Worm (Caenorhabditis elegans) whole organism, mixed stage, embryonic: ENCODE data around the gene F26D10.13.
A peak's percentile ranks its signal among the peaks of the same experiment; 100 is the strongest.

ENCODE experiments used
- M03D4.4 ChIP-seq: sonication (generic microtip); optimal IDR thresholded peaks from 2 replicates; lab custom pipeline; 2017; ENCODE audit warnings: mild to moderate bottlenecking, missing genetic modification characterization, missing compliant biosample characterization
- blmp-1 ChIP-seq: fragments of 150-350 bp; optimal IDR thresholded peaks from 2 replicates; lab custom pipeline; 2014; ENCODE audit warnings: missing biosample characterization, missing genetic modification characterization
- ceh-43 ChIP-seq: fragments of 200-800 bp; sonication (Bioruptor generic); optimal IDR thresholded peaks from 2 replicates; lab custom pipeline; 2018; ENCODE audit warnings: mild to moderate bottlenecking, missing genetic modification characterization, moderate library complexity, missing compliant biosample characterization
- ces-1 ChIP-seq: fragments of 150-350 bp; optimal IDR thresholded peaks from 2 replicates; lab custom pipeline; 2014; ENCODE audit warnings: missing biosample characterization, missing genetic modification reagents, missing genetic modification characterization
- cnd-1 ChIP-seq: fragments of 200-800 bp; sonication (Bioruptor generic); optimal IDR thresholded peaks from 2 replicates; lab custom pipeline; 2018; ENCODE audit warnings: mild to moderate bottlenecking, missing genetic modification characterization, missing compliant biosample characterization
- drap-1 ChIP-seq: fragments of 200-800 bp; sonication (Bioruptor generic); optimal IDR thresholded peaks from 3 replicates; lab custom pipeline; 2018; ENCODE audit warnings: mild to moderate bottlenecking, missing genetic modification characterization, missing compliant biosample characterization
- elt-1 ChIP-seq: sonication (generic microtip); optimal IDR thresholded peaks from 2 replicates; lab custom pipeline; 2017; ENCODE audit warnings: missing genetic modification characterization, mild to moderate bottlenecking, missing compliant biosample characterization, antibody characterized with exemption, moderate library complexity, borderline replicate concordance; ENCODE audit not compliant: insufficient read depth
- elt-3 ChIP-seq: fragments of 150-350 bp; optimal IDR thresholded peaks from 2 replicates; lab custom pipeline; 2014; ENCODE audit warnings: missing biosample characterization, missing genetic modification characterization
- flh-1 ChIP-seq: fragments of 200-800 bp; sonication (Bioruptor generic); optimal IDR thresholded peaks from 2 replicates; lab custom pipeline; 2018; ENCODE audit warnings: mild to moderate bottlenecking, missing genetic modification characterization, moderate library complexity, missing compliant biosample characterization
- ham-2 ChIP-seq: fragments of 200-800 bp; sonication (Bioruptor generic); optimal IDR thresholded peaks from 2 replicates; lab custom pipeline; 2018; ENCODE audit warnings: mild to moderate bottlenecking, missing genetic modification characterization, missing compliant biosample characterization
- hlh-1 ChIP-seq: fragments of 150-350 bp; optimal IDR thresholded peaks from 2 replicates; lab custom pipeline; 2014; ENCODE audit warnings: missing biosample characterization, missing genetic modification reagents, missing genetic modification characterization
- lin-13 ChIP-seq: fragments of 150-350 bp; optimal IDR thresholded peaks from 2 replicates; lab custom pipeline; 2014; ENCODE audit warnings: missing biosample characterization, missing genetic modification characterization
- lsy-2 ChIP-seq: fragments of 150-350 bp; optimal IDR thresholded peaks from 2 replicates; lab custom pipeline; 2014; ENCODE audit warnings: missing biosample characterization, missing genetic modification characterization
- mab-5 ChIP-seq: fragments of 150-350 bp; optimal IDR thresholded peaks from 2 replicates; lab custom pipeline; 2014; ENCODE audit warnings: missing biosample characterization, missing genetic modification characterization
- mls-2 ChIP-seq: sonication (generic microtip); optimal IDR thresholded peaks from 2 replicates; lab custom pipeline; 2016; ENCODE audit warnings: mild to moderate bottlenecking, missing genetic modification characterization, moderate library complexity, missing compliant biosample characterization
- nhr-12 ChIP-seq: fragments of 150-350 bp; optimal IDR thresholded peaks from 2 replicates; lab custom pipeline; 2014; ENCODE audit warnings: missing biosample characterization, missing genetic modification characterization
- nhr-2 ChIP-seq: fragments of 150-350 bp; optimal IDR thresholded peaks from 2 replicates; lab custom pipeline; 2014; ENCODE audit warnings: missing biosample characterization, missing genetic modification characterization
- nhr-237 ChIP-seq: fragments of 150-350 bp; optimal IDR thresholded peaks from 2 replicates; lab custom pipeline; 2014; ENCODE audit warnings: missing biosample characterization, missing genetic modification characterization
- nhr-28 ChIP-seq: fragments of 150-350 bp; optimal IDR thresholded peaks from 2 replicates; lab custom pipeline; 2014; ENCODE audit warnings: missing biosample characterization, missing genetic modification characterization
- nhr-76 ChIP-seq: sonication (generic microtip); optimal IDR thresholded peaks from 2 replicates; lab custom pipeline; 2017; ENCODE audit warnings: missing biosample characterization, missing genetic modification characterization
- sem-2 ChIP-seq: fragments of 200-800 bp; sonication (Bioruptor generic); optimal IDR thresholded peaks from 2 replicates; lab custom pipeline; 2018; ENCODE audit warnings: mild to moderate bottlenecking, missing genetic modification characterization, missing compliant biosample characterization
- snpc-4 ChIP-seq: fragments of 150-350 bp; optimal IDR thresholded peaks from 2 replicates; lab custom pipeline; 2014; ENCODE audit warnings: missing biosample characterization, missing genetic modification characterization
- sptf-1 ChIP-seq: sonication (generic microtip); optimal IDR thresholded peaks from 2 replicates; lab custom pipeline; 2017; ENCODE audit warnings: mild to moderate bottlenecking, missing genetic modification characterization, moderate library complexity, missing compliant biosample characterization
- tbx-8 ChIP-seq: fragments of 200-800 bp; sonication (Bioruptor generic); optimal IDR thresholded peaks from 2 replicates; lab custom pipeline; 2018; ENCODE audit warnings: mild to moderate bottlenecking, missing genetic modification characterization, moderate library complexity, missing compliant biosample characterization
- unc-120 ChIP-seq: sonication (generic microtip); optimal IDR thresholded peaks from 2 replicates; lab custom pipeline; 2017; ENCODE audit warnings: missing genetic modification characterization, missing compliant biosample characterization; ENCODE audit not compliant: poor library complexity, severe bottlenecking
- unc-39 ChIP-seq: fragments of 150-350 bp; optimal IDR thresholded peaks from 2 replicates; lab custom pipeline; 2014; ENCODE audit warnings: missing biosample characterization, missing genetic modification characterization
- unc-62 ChIP-seq: fragments of 150-350 bp; optimal IDR thresholded peaks from 2 replicates; lab custom pipeline; 2014; ENCODE audit warnings: missing biosample characterization, missing genetic modification reagents, missing genetic modification characterization
- zip-8 ChIP-seq: fragments of 150-350 bp; optimal IDR thresholded peaks from 2 replicates; lab custom pipeline; 2014; ENCODE audit warnings: missing biosample characterization, missing genetic modification characterization
- ztf-11 ChIP-seq: fragments of 150-350 bp; optimal IDR thresholded peaks from 2 replicates; lab custom pipeline; 2014; ENCODE audit warnings: missing biosample characterization, missing genetic modification characterization

The F26D10.13 gene

DNA sequence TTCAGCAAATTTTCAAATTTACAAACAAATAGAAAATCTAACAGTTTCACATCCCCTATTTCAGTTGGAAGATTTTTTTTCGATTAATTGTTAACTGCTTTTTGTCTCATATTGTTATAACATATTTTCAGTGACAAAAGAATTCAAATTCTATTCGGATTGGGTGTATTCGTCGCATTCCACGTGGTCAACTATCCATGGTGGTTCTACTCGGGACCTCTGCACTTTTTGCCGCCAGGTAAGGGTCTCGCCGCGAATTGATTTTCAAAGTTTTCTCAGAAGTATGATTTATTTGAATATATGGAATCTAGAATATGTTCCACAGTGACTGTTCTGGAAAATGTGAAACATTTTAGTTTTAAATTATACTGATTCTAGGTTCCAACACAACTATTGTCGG lies 16.1 kb downstream of the F26D10.13 start:
- TF ChIP-seq nhr-28 (no peak), M03D4.4 (tag; lab: Kevin White, UChicago) (no peak), cnd-1 (tag; lab: Kevin White, UChicago) (no peak), flh-1 (GFP tag; lab: Kevin White, UChicago) (no peak), nhr-2 (no peak), tbx-8 (GFP tag; lab: Kevin White, UChicago) (no peak), sptf-1 (tag; lab: Kevin White, UChicago) (no peak), drap-1 (GFP tag; lab: Kevin White, UChicago) (no peak), zip-8 (tag; lab: Kevin White, UChicago) (no peak)

DNA sequence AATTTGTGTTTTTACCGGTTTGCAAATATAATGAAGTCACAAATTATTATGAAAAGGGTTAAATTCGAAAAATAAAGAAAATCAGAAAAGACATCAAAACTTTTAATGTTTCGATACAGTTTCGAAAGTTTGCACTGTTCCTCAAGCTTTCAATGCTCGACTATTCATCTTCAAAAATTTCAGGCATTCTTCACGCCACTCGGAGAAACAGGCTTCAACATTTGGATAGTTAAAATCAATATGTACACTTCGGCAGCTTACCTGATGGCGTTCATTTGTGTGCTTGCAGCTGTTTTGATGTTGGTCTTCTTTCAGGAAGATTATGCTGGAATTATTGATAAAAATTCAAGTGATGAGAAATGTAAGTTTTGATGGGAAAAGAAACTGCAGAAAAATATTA lies 17.4 kb downstream of the F26D10.13 start:
- no peak for TF ChIP-seq ham-2 (GFP tag; lab: Kevin White, UChicago)
- no peak for TF ChIP-seq ces-1 (GFP tag; lab: Kevin White, UChicago)
- TF ChIP-seq unc-120 (tag; lab: Kevin White, UChicago) = no peak
- no peak for TF ChIP-seq ceh-43 (GFP tag; lab: Kevin White, UChicago)
- no peak for TF ChIP-seq elt-1 (tag; lab: Kevin White, UChicago)
- no peak for TF ChIP-seq sem-2 (GFP tag; lab: Kevin White, UChicago)
- TF ChIP-seq nhr-12 (tag; lab: Kevin White, UChicago) = no peak
- TF ChIP-seq unc-62 (GFP tag; lab: Kevin White, UChicago) = no peak
- no peak for TF ChIP-seq cnd-1 (tag; lab: Kevin White, UChicago)
- no peak for TF ChIP-seq nhr-237
- no peak for TF ChIP-seq unc-39 (tag; lab: Kevin White, UChicago)
- no peak for TF ChIP-seq blmp-1
- TF ChIP-seq lin-13 (tag; lab: Kevin White, UChicago) = no peak
- no peak for TF ChIP-seq lsy-2 (tag; lab: Kevin White, UChicago)
- TF ChIP-seq zip-8 (tag; lab: Kevin White, UChicago) = no peak
- TF ChIP-seq elt-3 (tag; lab: Kevin White, UChicago) = no peak
- TF ChIP-seq drap-1 (GFP tag; lab: Kevin White, UChicago) = no peak
- no peak for TF ChIP-seq ztf-11
- no peak for TF ChIP-seq snpc-4 (tag; lab: Kevin White, UChicago)
- no peak for TF ChIP-seq hlh-1

DNA sequence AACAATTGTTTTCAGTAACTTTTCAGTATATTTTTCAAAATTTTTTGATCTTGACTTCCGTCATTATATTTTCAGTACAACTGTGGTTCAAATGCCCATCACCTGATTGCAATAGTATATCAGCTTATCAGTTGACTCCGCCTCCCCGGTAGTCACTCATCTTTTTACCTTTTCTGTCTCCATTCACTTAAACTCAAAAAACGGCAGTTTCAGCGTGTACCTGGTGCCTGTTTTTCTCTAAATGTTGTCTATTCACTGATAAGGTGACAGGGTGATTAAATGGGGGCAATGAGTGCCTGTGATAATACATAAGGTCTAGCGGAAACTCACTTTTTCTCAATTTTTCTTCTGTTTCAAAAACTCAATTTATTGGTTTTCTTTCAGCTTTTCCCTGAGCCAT lies 19.4 kb downstream of the F26D10.13 start, which contains the start of gene ZK550.2:
Gene ZK550.2, plus strand, starts transcription at position 385 of the 400 bp plus-strand sequence.
- TF ChIP-seq nhr-12 (tag; lab: Kevin White, UChicago) = no peak
- no peak for TF ChIP-seq sem-2 (GFP tag; lab: Kevin White, UChicago)
- TF ChIP-seq flh-1 (GFP tag; lab: Kevin White, UChicago) = no peak
- no peak for TF ChIP-seq nhr-237
- TF ChIP-seq elt-1 (tag; lab: Kevin White, UChicago) = no peak
- TF ChIP-seq cnd-1 (tag; lab: Kevin White, UChicago) = no peak
- no peak for TF ChIP-seq unc-120 (tag; lab: Kevin White, UChicago)

DNA sequence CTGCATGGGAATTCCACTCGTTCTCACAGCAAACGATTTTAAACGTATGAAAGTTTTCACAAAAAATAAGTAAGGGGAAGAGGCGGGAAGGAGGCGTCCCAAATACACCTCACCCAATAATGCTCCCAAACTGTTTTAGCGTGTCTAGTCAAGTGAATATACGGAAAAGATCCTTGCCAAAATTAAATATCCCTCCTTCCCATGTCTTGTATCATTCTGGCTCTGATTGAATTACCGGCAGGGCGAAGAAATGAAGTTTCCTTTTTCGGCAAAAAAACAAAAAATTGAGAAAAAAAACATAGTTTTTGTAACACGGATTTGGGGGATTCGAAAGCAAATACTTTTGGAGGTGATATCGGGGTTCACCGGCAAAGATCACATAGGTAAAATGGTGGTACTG lies 25.7 kb downstream of the F26D10.13 start:
- no peak for TF ChIP-seq mab-5
- TF ChIP-seq ces-1 (GFP tag; lab: Kevin White, UChicago) = peak; percentile 60
- TF ChIP-seq, all 35 proteins: peak for 1

DNA sequence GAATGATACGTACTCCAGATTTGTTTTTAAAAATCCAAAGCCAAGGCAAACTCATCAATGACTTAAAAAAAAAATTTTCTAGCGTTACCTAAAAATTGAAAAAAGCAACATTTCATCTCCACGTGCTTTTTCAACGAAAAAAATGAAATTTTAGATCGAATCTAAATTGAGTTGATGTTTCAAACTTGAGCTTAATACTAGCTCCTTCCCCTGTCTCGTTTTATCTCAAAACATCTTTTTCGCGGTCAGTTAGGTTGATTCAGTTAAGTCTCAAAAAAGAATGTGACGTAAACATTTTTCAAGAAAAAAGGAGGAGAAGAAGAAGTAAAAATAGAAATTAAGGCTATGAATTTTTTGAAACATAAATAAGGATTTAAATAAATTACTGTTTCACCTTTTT lies 27.6 kb downstream of the F26D10.13 start:
- TF ChIP-seq ceh-43 (GFP tag; lab: Kevin White, UChicago) (no peak), nhr-76 (no peak), ces-1 (GFP tag; lab: Kevin White, UChicago) (peak; percentile 26), mls-2 (tag; lab: Kevin White, UChicago) (no peak), nhr-2 (no peak), unc-62 (GFP tag; lab: Kevin White, UChicago) (no peak)

DNA sequence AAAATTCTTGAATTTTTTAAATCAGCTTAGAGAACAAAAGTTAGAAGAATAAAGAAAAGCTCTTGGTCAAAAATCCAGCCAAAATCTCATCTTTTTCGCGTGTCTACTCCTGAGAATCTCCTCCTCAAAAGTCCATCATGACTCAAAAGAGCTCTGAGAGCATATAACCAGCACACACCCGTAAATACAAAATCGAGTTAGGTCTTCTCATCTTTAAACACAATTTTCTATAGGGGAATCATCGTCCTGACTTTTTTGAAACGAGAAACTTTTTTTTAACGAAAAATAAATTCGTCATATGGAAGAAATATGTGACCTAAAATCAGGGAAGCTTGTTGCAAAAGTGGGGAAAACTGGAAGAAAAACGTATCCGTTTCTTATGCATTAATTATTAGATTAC lies 31.1 kb downstream of the F26D10.13 start:
- TF ChIP-seq flh-1 (GFP tag; lab: Kevin White, UChicago) (no peak), ces-1 (GFP tag; lab: Kevin White, UChicago) (peak; percentile 91)
